Fruit fly (Drosophila melanogaster) whole organism, embryonic: ENCODE data around the gene CG1910.
A peak's percentile ranks its signal among the peaks of the same experiment; 100 is the strongest.

Experiments
- Antp ChIP-seq: fragments of 200-800 bp; sonication (Bioruptor generic); optimal IDR thresholded peaks from 3 replicates; lab custom pipeline; 2016; ENCODE audit warnings: missing biosample characterization, missing genetic modification characterization
- Blimp-1 ChIP-seq: fragments of 200-800 bp; sonication (Bioruptor generic); optimal IDR thresholded peaks from 3 replicates; lab custom pipeline; 2018; ENCODE audit warnings: missing biosample characterization, missing genetic modification characterization, mild to moderate bottlenecking, moderate library complexity, missing genetic modification reagents
- CG10267 ChIP-seq: fragments of 200-800 bp; sonication (Bioruptor generic); optimal IDR thresholded peaks from 2 replicates; lab custom pipeline; 2018; ENCODE audit warnings: missing biosample characterization, mild to moderate bottlenecking, missing genetic modification characterization, moderate library complexity
- CG11247 ChIP-seq: fragments of 200-800 bp; sonication (Bioruptor generic); IDR thresholded peaks from 2 replicates; pipeline ENCODE4 v1.3.6; 2022; ENCODE audit warnings: missing biosample characterization, missing genetic modification characterization
- CG12071 ChIP-seq: fragments of 200-800 bp; sonication (Bioruptor generic); optimal IDR thresholded peaks from 3 replicates; lab custom pipeline; 2018; ENCODE audit warnings: missing biosample characterization, mild to moderate bottlenecking, missing genetic modification characterization
- CG12769 ChIP-seq: fragments of 200-800 bp; sonication (Bioruptor generic); optimal IDR thresholded peaks from 2 replicates; lab custom pipeline; 2019; ENCODE audit warnings: missing biosample characterization, mild to moderate bottlenecking, missing genetic modification characterization, moderate library complexity
- CG1529 ChIP-seq: fragments of 200-800 bp; sonication (Bioruptor generic); optimal IDR thresholded peaks from 3 replicates; lab custom pipeline; 2018; ENCODE audit warnings: missing biosample characterization, missing genetic modification characterization
- CG30403 ChIP-seq: fragments of 200-800 bp; sonication (Bioruptor generic); optimal IDR thresholded peaks from 3 replicates; lab custom pipeline; 2016; ENCODE audit warnings: missing biosample characterization, missing genetic modification characterization
- CG3065 ChIP-seq: fragments of 200-800 bp; sonication (Bioruptor generic); optimal IDR thresholded peaks from 2 replicates; lab custom pipeline; 2016; ENCODE audit warnings: missing biosample characterization, missing genetic modification characterization
- CG31224 ChIP-seq: fragments of 200-800 bp; sonication (Bioruptor generic); IDR thresholded peaks from 2 replicates; pipeline ENCODE4 v1.3.6; 2022; ENCODE audit warnings: missing biosample characterization, missing genetic modification characterization
- CG33213 ChIP-seq: fragments of 200-800 bp; sonication (Bioruptor generic); optimal IDR thresholded peaks from 3 replicates; lab custom pipeline; 2016; ENCODE audit warnings: missing biosample characterization, missing genetic modification characterization
- CG4360 ChIP-seq: fragments of 200-800 bp; sonication (Bioruptor generic); IDR thresholded peaks from 2 replicates; pipeline ENCODE4 v1.3.6; 2022; ENCODE audit warnings: missing biosample characterization, missing genetic modification characterization
- CG4404 ChIP-seq: fragments of 200-800 bp; sonication (Bioruptor generic); IDR thresholded peaks from 2 replicates; pipeline ENCODE4 v1.3.6; 2022; ENCODE audit warnings: missing biosample characterization, missing genetic modification characterization
- CG5245 ChIP-seq: fragments of 200-800 bp; sonication (Bioruptor generic); optimal IDR thresholded peaks from 3 replicates; lab custom pipeline; 2016; ENCODE audit warnings: missing biosample characterization, missing genetic modification characterization
- CG9215 ChIP-seq: fragments of 200-800 bp; sonication (Bioruptor generic); IDR thresholded peaks from 2 replicates; pipeline ENCODE4 v1.3.6; 2022; ENCODE audit warnings: missing biosample characterization, missing genetic modification characterization
- Dek ChIP-seq: fragments of 200-800 bp; sonication (Bioruptor generic); optimal IDR thresholded peaks from 3 replicates; lab custom pipeline; 2019; ENCODE audit warnings: missing biosample characterization, mild to moderate bottlenecking, missing genetic modification characterization, moderate library complexity
- Dll ChIP-seq: fragments of 200-800 bp; sonication (Bioruptor generic); IDR thresholded peaks from 4 replicates; pipeline ENCODE4 v1.3.6; 2022; ENCODE audit warnings: missing biosample characterization, missing genetic modification characterization; ENCODE audit not compliant: partially characterized antibody
- Eip74EF ChIP-seq, 2 experiments: fragments of 200-800 bp in 1 of 2; fragments of >200 bp in 1 of 2; sonication (Bioruptor generic) in 1 of 2; optimal IDR thresholded peaks; 2 replicates each; lab custom pipeline; 2017 to 2019; ENCODE audit warnings: missing biosample characterization in 2 of 2, missing genetic modification characterization in 2 of 2, mild to moderate bottlenecking in 1 of 2, moderate library complexity in 1 of 2
- Fer3 ChIP-seq: fragments of 200-800 bp; sonication (Bioruptor generic); optimal IDR thresholded peaks from 2 replicates; lab custom pipeline; 2018; ENCODE audit warnings: missing biosample characterization, mild to moderate bottlenecking, missing genetic modification characterization, moderate library complexity
- Gug ChIP-seq: fragments of 200-800 bp; sonication (Bioruptor generic); IDR thresholded peaks from 4 replicates; pipeline ENCODE4 v1.3.6; 2022; ENCODE audit warnings: missing biosample characterization, missing genetic modification characterization
- H2.0 ChIP-seq: fragments of 200-800 bp; sonication (Bioruptor generic); IDR thresholded peaks from 2 replicates; pipeline ENCODE4 v1.3.6; 2022; ENCODE audit warnings: missing biosample characterization, missing genetic modification characterization
- Hmr ChIP-seq: fragments of 200-800 bp; sonication (Bioruptor generic); optimal IDR thresholded peaks from 3 replicates; lab custom pipeline; 2017; ENCODE audit warnings: mild to moderate bottlenecking, missing biosample characterization, missing genetic modification reagents, missing genetic modification characterization
- Hsf ChIP-seq: fragments of 200-800 bp; sonication (Bioruptor generic); optimal IDR thresholded peaks from 3 replicates; lab custom pipeline; 2016; ENCODE audit warnings: missing biosample characterization, missing genetic modification characterization
- Lim3 ChIP-seq: fragments of 200-800 bp; sonication (Bioruptor generic); IDR thresholded peaks from 2 replicates; pipeline ENCODE4 v1.3.6; 2022; ENCODE audit warnings: missing biosample characterization, missing genetic modification characterization
- MESR4 ChIP-seq: fragments of 200-800 bp; sonication (Bioruptor generic); optimal IDR thresholded peaks from 2 replicates; lab custom pipeline; 2018; ENCODE audit warnings: missing biosample characterization, mild to moderate bottlenecking, missing genetic modification characterization, moderate library complexity
- Med ChIP-seq: fragments of 200-800 bp; sonication (Bioruptor generic); peaks from one replicate; lab custom pipeline; 2016; ENCODE audit warnings: missing biosample characterization, missing genetic modification characterization, mild to moderate bottlenecking, inconsistent platforms, moderate library complexity
- Stat92E ChIP-seq, 3 experiments: fragments of >200 bp in 2 of 3; fragments of 200-800 bp in 1 of 3; sonication (Bioruptor generic) in 1 of 3; optimal IDR thresholded peaks; 2 replicates each; lab custom pipeline; 2017 to 2019; ENCODE audit warnings: missing biosample characterization in 3 of 3, missing genetic modification characterization in 3 of 3, mild to moderate bottlenecking in 1 of 3, moderate library complexity in 1 of 3
- TFAM ChIP-seq: fragments of 200-800 bp; sonication (Bioruptor generic); optimal IDR thresholded peaks from 2 replicates; lab custom pipeline; 2017; ENCODE audit warnings: missing biosample characterization, missing genetic modification characterization, inconsistent platforms
- bbx ChIP-seq: fragments of 200-800 bp; sonication (Bioruptor generic); IDR thresholded peaks from 2 replicates; pipeline ENCODE4 v1.3.6; 2022; ENCODE audit warnings: missing biosample characterization, missing genetic modification characterization; ENCODE audit not compliant: partially characterized antibody
- cas ChIP-seq: fragments of 200-800 bp; sonication (Bioruptor generic); IDR thresholded peaks from 2 replicates; pipeline ENCODE4 v1.3.6; 2022; ENCODE audit warnings: missing biosample characterization, missing genetic modification characterization
- caup ChIP-seq: fragments of 200-800 bp; sonication (Bioruptor generic); optimal IDR thresholded peaks from 3 replicates; lab custom pipeline; 2017; ENCODE audit warnings: missing biosample characterization, mild to moderate bottlenecking, missing genetic modification characterization, moderate library complexity; ENCODE audit not compliant: severe bottlenecking
- croc ChIP-seq: fragments of 200-800 bp; sonication (Bioruptor generic); conservative IDR thresholded peaks from 3 replicates; pipeline ENCODE4 v1.3.6; 2022; ENCODE audit warnings: missing biosample characterization, missing genetic modification characterization
- dan ChIP-seq: fragments of 200-800 bp; sonication (Bioruptor generic); IDR thresholded peaks from 2 replicates; pipeline ENCODE4 v1.3.6; 2022; ENCODE audit warnings: missing biosample characterization, missing genetic modification characterization
- dimm ChIP-seq: fragments of 200-800 bp; sonication (Bioruptor generic); IDR thresholded peaks from 2 replicates; pipeline ENCODE4 v1.3.6; 2022; ENCODE audit warnings: missing biosample characterization, missing genetic modification characterization
- fd96Cb ChIP-seq: fragments of 200-800 bp; sonication (Bioruptor generic); optimal IDR thresholded peaks from 2 replicates; lab custom pipeline; 2018; ENCODE audit warnings: missing biosample characterization, mild to moderate bottlenecking, missing genetic modification characterization, moderate library complexity
- kah ChIP-seq: fragments of 200-800 bp; sonication (Bioruptor generic); optimal IDR thresholded peaks from 2 replicates; lab custom pipeline; 2018; ENCODE audit warnings: missing biosample characterization, mild to moderate bottlenecking, missing genetic modification characterization
- knrl ChIP-seq: fragments of 200-800 bp; sonication (Bioruptor generic); IDR thresholded peaks from 3 replicates; pipeline ENCODE4 v1.3.6; 2022; ENCODE audit warnings: missing biosample characterization, missing genetic modification characterization; ENCODE audit not compliant: partially characterized antibody
- lab ChIP-seq: fragments of 200-800 bp; sonication (Bioruptor generic); optimal IDR thresholded peaks from 3 replicates; lab custom pipeline; 2017; ENCODE audit warnings: missing biosample characterization, missing genetic modification characterization, mild to moderate bottlenecking, moderate library complexity, missing genetic modification reagents
- lola ChIP-seq, 3 experiments: fragments of >200 bp in 2 of 3; fragments of 200-800 bp in 1 of 3; sonication (Bioruptor generic) in 1 of 3; optimal IDR thresholded peaks; 2 replicates each; lab custom pipeline; 2017 to 2019; ENCODE audit warnings: missing biosample characterization in 3 of 3, missing genetic modification characterization in 3 of 3, mild to moderate bottlenecking in 1 of 3, moderate library complexity in 1 of 3
- luna ChIP-seq: fragments of 200-800 bp; sonication (Bioruptor generic); optimal IDR thresholded peaks from 2 replicates; lab custom pipeline; 2016; ENCODE audit warnings: missing biosample characterization, missing genetic modification characterization
- maf-S ChIP-seq: fragments of 200-800 bp; sonication (Bioruptor generic); optimal IDR thresholded peaks from 2 replicates; lab custom pipeline; 2016; ENCODE audit warnings: missing biosample characterization, missing genetic modification characterization
- p53 ChIP-seq: fragments of 200-800 bp; sonication (Bioruptor generic); optimal IDR thresholded peaks from 2 replicates; lab custom pipeline; 2016; ENCODE audit warnings: missing biosample characterization, missing genetic modification characterization
- pb ChIP-seq: fragments of 200-800 bp; sonication (Bioruptor generic); optimal IDR thresholded peaks from 3 replicates; lab custom pipeline; 2016; ENCODE audit warnings: missing biosample characterization, missing genetic modification characterization
- pzg ChIP-seq: fragments of 200-800 bp; sonication (Bioruptor generic); optimal IDR thresholded peaks from 3 replicates; lab custom pipeline; 2018; ENCODE audit warnings: missing biosample characterization, mild to moderate bottlenecking, missing genetic modification characterization, moderate library complexity
- tio ChIP-seq: fragments of 200-800 bp; sonication (Bioruptor generic); optimal IDR thresholded peaks from 2 replicates; lab custom pipeline; 2017; ENCODE audit warnings: missing biosample characterization, missing genetic modification characterization, inconsistent platforms
- tna ChIP-seq: fragments of 200-800 bp; sonication (Bioruptor generic); IDR thresholded peaks from 2 replicates; pipeline ENCODE4 v1.3.6; 2022; ENCODE audit warnings: missing biosample characterization, missing genetic modification characterization; ENCODE audit not compliant: partially characterized antibody
- unpg ChIP-seq: fragments of 200-800 bp; sonication (Bioruptor generic); optimal IDR thresholded peaks from 3 replicates; lab custom pipeline; 2018; ENCODE audit warnings: missing biosample characterization, mild to moderate bottlenecking, missing genetic modification characterization, moderate library complexity
- vnd ChIP-seq: fragments of 200-800 bp; sonication (Bioruptor generic); IDR thresholded peaks from 3 replicates; pipeline ENCODE4 v1.3.6; 2022; ENCODE audit warnings: missing biosample characterization, missing genetic modification characterization; ENCODE audit not compliant: partially characterized antibody

The CG1910 gene

DNA sequence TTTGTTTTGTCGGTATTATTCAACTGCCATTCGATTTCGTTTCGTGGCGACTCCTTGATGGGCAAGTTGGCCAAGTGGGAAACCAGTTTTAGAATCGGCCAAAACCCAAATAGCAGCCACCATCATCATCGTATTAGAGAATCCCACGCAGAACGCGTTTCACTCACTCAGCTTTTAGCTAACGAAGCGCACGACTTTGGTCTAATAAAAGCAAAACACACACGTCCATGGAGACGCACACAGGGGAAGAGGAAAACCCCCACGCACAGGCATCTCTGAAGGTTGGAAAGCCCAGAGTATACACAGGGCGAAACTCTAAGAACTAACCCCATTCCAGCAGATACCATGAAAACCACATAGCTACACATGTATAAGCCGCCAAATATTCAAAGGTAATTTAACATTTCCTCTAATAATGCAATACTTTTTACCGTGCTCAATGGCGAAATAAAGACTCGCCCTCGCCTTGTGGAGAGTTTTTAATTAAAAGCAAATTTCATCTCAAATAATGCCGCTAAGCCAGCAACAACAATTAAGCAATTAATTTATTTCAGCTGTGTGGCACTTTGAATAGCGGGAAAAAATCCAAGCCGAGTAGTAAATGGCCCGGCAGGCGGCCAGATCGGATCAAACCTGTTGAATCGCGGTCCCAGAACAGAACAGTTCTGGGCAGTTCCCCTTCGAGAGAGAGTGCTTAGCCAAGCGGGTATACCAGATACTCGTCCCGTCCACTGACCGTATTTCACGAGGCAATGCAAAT lies 36.0 kb upstream of the CG1910 start (continued):
- TF ChIP-seq Hsf (GFP tag; lab: Kevin White, UChicago) (no peak), MESR4 (GFP tag; lab: Kevin White, UChicago) (no peak), luna (GFP tag; lab: Kevin White, UChicago) (no peak), tna (GFP tag; lab: Robert Waterston, UW) (no peak), Gug (no peak), pb (GFP tag; lab: Kevin White, UChicago) (no peak), H2.0 (GFP tag; lab: Robert Waterston, UW) (no peak), CG30403 (GFP tag; lab: Kevin White, UChicago) (no peak), Antp (no peak), bbx (no peak), CG12071 (GFP tag; lab: Kevin White, UChicago) (no peak), CG12769 (tag; lab: Kevin White, UChicago) (peak; percentile 44), fd96Cb (tag; lab: Kevin White, UChicago) (no peak), CG33213 (GFP tag; lab: Kevin White, UChicago) (no peak), maf-S (GFP tag; lab: Kevin White, UChicago) (no peak), knrl (0 out of 3 replicates have a peak, but pooled peaks have one; percentile 11), CG1529 (GFP tag; lab: Kevin White, UChicago) (no peak), CG10267 (tag; lab: Kevin White, UChicago) (no peak), CG5245 (GFP tag; lab: Kevin White, UChicago) (no peak), unpg (no peak), CG4404 (GFP tag; lab: Robert Waterston, UW) (no peak), lola (GFP tag; optimal IDR thresholded peaks at IDR 0.05; lab: Kevin White, UChicago) (no peak), vnd (GFP tag; lab: Robert Waterston, UW) (no peak), Dll (GFP tag; lab: Robert Waterston, UW) (no peak), Stat92E (GFP tag; optimal IDR thresholded peaks at IDR 0.05; lab: Kevin White, UChicago) (no peak), Dek (tag; lab: Kevin White, UChicago) (no peak), Fer3 (tag; lab: Kevin White, UChicago) (no peak), CG11247 (GFP tag; lab: Robert Waterston, UW) (no peak), cas (GFP tag; lab: Robert Waterston, UW) (no peak), kah (GFP tag; lab: Kevin White, UChicago) (no peak), caup (no peak), croc (GFP tag; lab: Robert Waterston, UW) (no peak), Lim3 (GFP tag; lab: Robert Waterston, UW) (no peak), p53 (no peak), TFAM (no peak), Med (peak; percentile 52), Blimp-1 (GFP tag; lab: Kevin White, UChicago) (peak; percentile 42), CG9215 (GFP tag; lab: Robert Waterston, UW) (no peak), Hmr (GFP tag; lab: Kevin White, UChicago) (no peak), pzg (no peak), CG4360 (GFP tag; lab: Robert Waterston, UW) (0 out of 2 replicates have a peak, but pooled peaks have one; percentile 18), lab (no peak), CG31224 (GFP tag; lab: Robert Waterston, UW) (no peak), CG3065 (no peak), tio (GFP tag; lab: Kevin White, UChicago) (no peak), dan (GFP tag; lab: Robert Waterston, UW) (no peak), dimm (GFP tag; lab: Robert Waterston, UW) (no peak), Eip74EF (GFP tag; optimal IDR thresholded peaks at IDR 0.05; lab: Kevin White, UChicago) (no peak)
